2 worm cellular contexts compared by ENCODE assay signal in genomic region chrX:15126736-15127135, ce11.
TF ChIP-seq lines count a peak whose summit lies in the region.

No protein-coding gene starts in this region.

TF ChIP-seq in whole organism, L1 larva, 84 proteins besides CTCF, POLR2A, EP300 and RAD21:
- TF ChIP-seq ceh-8 (GFP tag; optimal IDR thresholded peaks at IDR 0.05; lab: Kevin White, UChicago), result peak; percentile 20
- peak; percentile 54 for TF ChIP-seq lin-14 (GFP tag; optimal IDR thresholded peaks at IDR 0.05; lab: Kevin White, UChicago)
- TF ChIP-seq ceh-63 (GFP tag; optimal IDR thresholded peaks at IDR 0.05; lab: Kevin White, UChicago), result no peak
- TF ChIP-seq egl-27 (tag; optimal IDR thresholded peaks at IDR 0.05; lab: Kevin White, UChicago), result no peak
TF ChIP-seq in whole organism, L1 larva: peak in this region for 2.

TF ChIP-seq in whole organism, mixed stage, embryonic, 35 proteins besides CTCF, POLR2A, EP300 and RAD21:
- no peak for TF ChIP-seq nhr-2 (tag; optimal IDR thresholded peaks at IDR 0.05; lab: Kevin White, UChicago)
- TF ChIP-seq ces-1 (GFP tag; optimal IDR thresholded peaks at IDR 0.05; lab: Kevin White, UChicago), result peak; percentile 88
- no peak for TF ChIP-seq nhr-237 (tag; optimal IDR thresholded peaks at IDR 0.05; lab: Kevin White, UChicago)
- no peak for TF ChIP-seq lsy-2 (tag; optimal IDR thresholded peaks at IDR 0.05; lab: Kevin White, UChicago)

Comparison
In these comparisons a context has a peak if more than half of its experiments do, and no peak if none do; other contexts are left out.
1. Of the 14 proteins assayed by ChIP-seq in both whole organism, L1 larva and whole organism, mixed stage, embryonic: peak only in whole organism, L1 larva: none; only in whole organism, mixed stage, embryonic: ces-1; in both: none; in neither: 13.